Worm (Caenorhabditis elegans) whole organism, late embryonic: ENCODE measurements around the gene kin-36.

ENCODE experiments used
- C38D4.7 ChIP-seq: fragments of 200-800 bp; sonication (Bioruptor generic); optimal IDR thresholded peaks from 2 replicates; lab custom pipeline; 2018; ENCODE audit warnings: mild to moderate bottlenecking, missing genetic modification characterization, moderate library complexity, missing compliant biosample characterization
- F13H6.1 ChIP-seq: sonication (generic microtip); optimal IDR thresholded peaks from 2 replicates; lab custom pipeline; 2016; ENCODE audit warnings: missing genetic modification characterization, missing compliant biosample characterization
- T23F11.4 ChIP-seq: fragments of 200-800 bp; sonication (Bioruptor generic); optimal IDR thresholded peaks from 2 replicates; lab custom pipeline; 2018; ENCODE audit warnings: mild to moderate bottlenecking, missing genetic modification characterization, missing compliant biosample characterization
- Y22D7AL.16 ChIP-seq: sonication (generic microtip); optimal IDR thresholded peaks from 2 replicates; lab custom pipeline; 2016; ENCODE audit warnings: missing genetic modification characterization, missing compliant biosample characterization
- ahr-1 ChIP-seq: sonication (generic microtip); optimal IDR thresholded peaks from 2 replicates; lab custom pipeline; 2016; ENCODE audit warnings: missing genetic modification characterization, missing compliant biosample characterization
- ceh-18 ChIP-seq: sonication (generic microtip); optimal IDR thresholded peaks from 2 replicates; lab custom pipeline; 2016; ENCODE audit warnings: missing genetic modification characterization, missing compliant biosample characterization
- ceh-19 ChIP-seq: fragments of 200-800 bp; sonication (Bioruptor generic); optimal IDR thresholded peaks from 2 replicates; lab custom pipeline; 2018; ENCODE audit warnings: mild to moderate bottlenecking, missing genetic modification characterization, missing compliant biosample characterization
- ceh-2 ChIP-seq: sonication (generic microtip); optimal IDR thresholded peaks from 2 replicates; lab custom pipeline; 2016; ENCODE audit warnings: missing genotype, missing genetic modification characterization, missing compliant biosample characterization
- ceh-31 ChIP-seq: sonication (generic microtip); optimal IDR thresholded peaks from 2 replicates; lab custom pipeline; 2016; ENCODE audit warnings: missing genetic modification characterization, missing compliant biosample characterization
- ceh-34 ChIP-seq: sonication (generic microtip); optimal IDR thresholded peaks from 2 replicates; lab custom pipeline; 2016; ENCODE audit warnings: mild to moderate bottlenecking, missing genetic modification characterization, missing compliant biosample characterization
- ceh-45 ChIP-seq: fragments of 200-800 bp; sonication (Bioruptor generic); IDR thresholded peaks from 2 replicates; pipeline ENCODE4 v1.3.6; 2022; ENCODE audit warnings: missing genetic modification reagents, missing genetic modification characterization, missing compliant biosample characterization
- ceh-6 ChIP-seq: fragments of 200-800 bp; sonication (Bioruptor generic); optimal IDR thresholded peaks from 2 replicates; lab custom pipeline; 2018; ENCODE audit warnings: mild to moderate bottlenecking, missing genetic modification characterization, missing compliant biosample characterization
- dmd-4 ChIP-seq: sonication (generic microtip); optimal IDR thresholded peaks from 2 replicates; lab custom pipeline; 2016; ENCODE audit warnings: borderline replicate concordance, missing genetic modification characterization, missing compliant biosample characterization
- elt-2 ChIP-seq: sonication (generic microtip); optimal IDR thresholded peaks from 2 replicates; lab custom pipeline; 2016; ENCODE audit warnings: missing genetic modification reagents, missing genetic modification characterization, missing compliant biosample characterization
- elt-4 ChIP-seq: sonication (generic microtip); optimal IDR thresholded peaks from 2 replicates; lab custom pipeline; 2016; ENCODE audit warnings: missing genetic modification characterization, missing compliant biosample characterization
- ets-4 ChIP-seq: sonication (generic microtip); optimal IDR thresholded peaks from 2 replicates; lab custom pipeline; 2016; ENCODE audit warnings: missing genetic modification characterization, missing compliant biosample characterization
- fax-1 ChIP-seq: sonication (generic microtip); optimal IDR thresholded peaks from 2 replicates; lab custom pipeline; 2016; ENCODE audit warnings: missing genotype, missing genetic modification characterization, missing compliant biosample characterization
- fkh-6 ChIP-seq: sonication (generic microtip); optimal IDR thresholded peaks from 2 replicates; lab custom pipeline; 2016; ENCODE audit warnings: missing genetic modification characterization, missing compliant biosample characterization
- lin-11 ChIP-seq: fragments of 200-800 bp; sonication (Bioruptor generic); optimal IDR thresholded peaks from 2 replicates; lab custom pipeline; 2018; ENCODE audit warnings: mild to moderate bottlenecking, missing genetic modification characterization, missing compliant biosample characterization
- madf-2 ChIP-seq: sonication (generic microtip); optimal IDR thresholded peaks from 2 replicates; lab custom pipeline; 2017; ENCODE audit warnings: missing genetic modification characterization, missing compliant biosample characterization
- odd-2 ChIP-seq: sonication (generic microtip); optimal IDR thresholded peaks from 2 replicates; lab custom pipeline; 2017; ENCODE audit warnings: antibody characterized with exemption, mild to moderate bottlenecking, missing genetic modification characterization, missing compliant biosample characterization
- pag-3 ChIP-seq: sonication (generic microtip); optimal IDR thresholded peaks from 2 replicates; lab custom pipeline; 2016; ENCODE audit warnings: missing compliant biosample characterization, missing genetic modification characterization, borderline replicate concordance
- pat-9 ChIP-seq: fragments of 200-800 bp; sonication (Bioruptor generic); optimal IDR thresholded peaks from 2 replicates; lab custom pipeline; 2018; ENCODE audit warnings: mild to moderate bottlenecking, missing genetic modification characterization, moderate library complexity, missing compliant biosample characterization
- pha-2 ChIP-seq: sonication (generic microtip); optimal IDR thresholded peaks from 2 replicates; lab custom pipeline; 2017; ENCODE audit warnings: mild to moderate bottlenecking, missing genetic modification characterization, missing compliant biosample characterization
- pha-4 ChIP-seq: fragments of 150-350 bp; optimal IDR thresholded peaks from 2 replicates; lab custom pipeline; 2018; ENCODE audit warnings: missing biosample characterization, missing genetic modification reagents, missing genetic modification characterization
- pqm-1 ChIP-seq: sonication (generic microtip); optimal IDR thresholded peaks from 2 replicates; lab custom pipeline; 2016; ENCODE audit warnings: missing genetic modification characterization, missing compliant biosample characterization
- rnt-1 ChIP-seq: sonication (generic microtip); optimal IDR thresholded peaks from 2 replicates; lab custom pipeline; 2016; ENCODE audit warnings: missing genetic modification characterization, missing compliant biosample characterization
- syd-9 ChIP-seq: sonication (generic microtip); optimal IDR thresholded peaks from 2 replicates; lab custom pipeline; 2016; ENCODE audit warnings: mild to moderate bottlenecking, missing genetic modification characterization, moderate library complexity, missing compliant biosample characterization
- tbx-2 ChIP-seq: sonication (generic microtip); optimal IDR thresholded peaks from 2 replicates; lab custom pipeline; 2016; ENCODE audit warnings: missing genetic modification characterization, missing compliant biosample characterization
- ttx-3 ChIP-seq: sonication (generic microtip); optimal IDR thresholded peaks from 2 replicates; lab custom pipeline; 2016; ENCODE audit warnings: missing genetic modification reagents, missing genetic modification characterization, missing compliant biosample characterization
- unc-42 ChIP-seq: sonication (generic microtip); optimal IDR thresholded peaks from 2 replicates; lab custom pipeline; 2016; ENCODE audit warnings: missing genotype, missing genetic modification characterization, missing compliant biosample characterization
- unc-86 ChIP-seq: sonication (generic microtip); optimal IDR thresholded peaks from 2 replicates; lab custom pipeline; 2016; ENCODE audit warnings: missing genetic modification characterization, missing compliant biosample characterization
- zip-5 ChIP-seq: sonication (generic microtip); optimal IDR thresholded peaks from 2 replicates; lab custom pipeline; 2016; ENCODE audit warnings: missing genetic modification characterization, missing compliant biosample characterization

The kin-36 gene

DNA sequence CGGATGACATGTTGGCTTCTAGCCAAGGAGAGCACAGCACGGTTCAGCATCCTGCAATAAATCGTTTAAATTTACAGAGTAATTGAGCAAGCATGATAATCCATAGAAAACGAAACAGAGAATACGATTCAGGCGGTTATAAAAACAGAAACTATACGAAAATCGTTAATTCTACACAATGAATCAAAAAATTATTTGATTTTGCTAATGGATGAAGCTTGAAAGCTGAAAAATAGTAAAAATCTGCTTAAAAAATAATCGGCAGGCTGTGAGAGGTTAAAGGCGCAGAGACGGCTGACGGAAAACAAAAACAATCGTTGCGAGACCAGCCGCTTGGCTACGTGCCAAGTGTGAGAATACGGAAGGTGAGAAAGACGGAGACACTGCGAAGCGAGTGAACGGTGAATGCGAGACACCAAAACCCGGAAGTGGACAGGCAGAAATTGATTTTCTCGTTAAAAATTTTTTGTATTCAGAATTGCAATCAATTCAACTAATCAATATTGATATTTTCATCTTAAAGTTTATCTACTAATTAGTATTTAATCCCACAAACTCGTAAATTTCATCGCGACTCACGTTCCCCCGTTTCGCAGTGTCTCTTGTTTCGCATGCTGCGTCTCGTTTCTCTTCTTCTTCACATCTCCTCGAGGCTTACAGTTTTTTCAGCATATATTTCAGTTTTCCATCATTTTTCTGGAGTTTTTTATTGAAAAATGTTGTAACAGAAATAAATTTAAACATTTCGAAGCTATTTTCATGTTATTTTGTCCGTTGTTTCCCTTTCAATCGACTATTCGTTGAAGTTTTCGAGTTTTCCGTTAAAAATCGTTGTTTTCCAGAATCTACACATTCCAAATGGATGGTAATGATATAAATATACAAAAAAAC is 18.4 kb upstream of the kin-36 start, which contains the start of the genes F29B9.11 and jmjd-1.2 (continued):
- TF ChIP-seq pag-3 (peak; percentile 88), ceh-34 (tag; lab: Kevin White, UChicago) (peak; percentile 98), ceh-31 (tag; lab: Kevin White, UChicago) (peak; percentile 100), madf-2 (tag; lab: Kevin White, UChicago) (peak; percentile 58), pat-9 (tag; lab: Kevin White, UChicago) (peak; percentile 23), pqm-1 (tag; lab: Kevin White, UChicago) (peak; percentile 92), ets-4 (tag; lab: Kevin White, UChicago) (peak; percentile 99), F13H6.1 (peak; percentile 96), lin-11 (tag; lab: Kevin White, UChicago) (peak; percentile 10), unc-42 (tag; lab: Kevin White, UChicago) (peak; percentile 83), tbx-2 (tag; lab: Kevin White, UChicago) (peak; percentile 99), zip-5 (tag; lab: Kevin White, UChicago) (peak; percentile 99), Y22D7AL.16 (tag; lab: Kevin White, UChicago) (peak; percentile 9), ceh-45 (GFP tag; lab: Robert Waterston, UW) (0 out of 2 replicates have a peak, but pooled peaks have one; percentile 57), elt-2 (tag; lab: Kevin White, UChicago) (peak; percentile 91), unc-86 (tag; lab: Kevin White, UChicago) (peak; percentile 83), odd-2 (tag; lab: Kevin White, UChicago) (no peak), syd-9 (tag; lab: Kevin White, UChicago) (peak; percentile 90), pha-2 (tag; lab: Kevin White, UChicago) (peak; percentile 83)

ce11 chrIV:4665079-4665478 is 13.7 kb upstream of the kin-36 start, which contains the start of gene F29B9.1:
Gene F29B9.1 (plus strand): TSS chrIV:4665379.
- TF ChIP-seq ceh-45 (GFP tag; lab: Robert Waterston, UW) (no peak), zip-5 (tag; lab: Kevin White, UChicago) (no peak)

DNA sequence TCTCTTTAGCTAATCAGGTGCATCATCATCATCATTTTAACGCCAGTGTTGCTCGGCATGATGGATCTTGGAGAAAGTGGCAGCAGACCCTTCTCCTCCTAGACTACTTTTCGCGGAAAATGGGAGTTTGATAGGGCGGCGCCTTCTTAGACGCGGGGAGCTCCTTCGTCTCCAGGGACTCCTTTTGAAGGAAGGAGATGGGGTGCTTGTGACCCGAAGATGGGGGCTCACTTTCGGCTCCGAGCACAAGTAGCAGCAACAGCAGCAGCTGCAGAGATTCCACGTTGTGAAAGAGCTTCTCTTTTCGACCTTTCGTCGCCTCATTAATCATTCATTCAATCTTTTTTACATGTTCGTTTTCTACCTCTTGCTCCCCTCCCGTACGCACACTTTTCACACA is 11.4 kb upstream of the kin-36 start:
- TF ChIP-seq ahr-1 (tag; lab: Kevin White, UChicago) (no peak), ceh-2 (tag; lab: Kevin White, UChicago) (no peak), C38D4.7 (GFP tag; lab: Kevin White, UChicago) (no peak), ceh-19 (GFP tag; lab: Kevin White, UChicago) (no peak), dmd-4 (tag; lab: Kevin White, UChicago) (no peak), ceh-18 (tag; lab: Kevin White, UChicago) (peak; percentile 1), ceh-6 (GFP tag; lab: Kevin White, UChicago) (no peak), T23F11.4 (no peak), rnt-1 (tag; lab: Kevin White, UChicago) (no peak)

DNA sequence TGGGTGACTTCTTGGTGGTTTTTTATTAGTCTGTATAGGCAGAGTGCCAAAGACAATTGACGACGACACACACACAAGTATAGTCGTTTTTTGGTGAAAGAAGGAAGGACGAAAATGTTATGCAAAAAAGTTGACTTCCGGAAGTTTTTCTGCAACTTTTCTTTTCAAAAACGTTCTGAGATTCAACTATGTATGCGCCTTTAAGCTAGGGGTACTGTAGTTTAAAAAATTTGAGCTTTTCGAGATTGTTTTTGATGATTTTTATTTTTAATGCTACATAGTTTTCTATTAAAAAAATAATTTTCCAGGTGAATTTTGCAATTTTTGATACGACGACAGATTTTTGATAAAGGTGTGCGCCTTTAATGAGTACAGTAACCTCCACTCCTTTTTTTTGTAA is 11.0 kb upstream of the kin-36 start:
- TF ChIP-seq elt-2 (tag; lab: Kevin White, UChicago) (no peak), elt-4 (tag; lab: Kevin White, UChicago) (no peak), fkh-6 (tag; lab: Kevin White, UChicago) (no peak), ttx-3 (no peak), madf-2 (tag; lab: Kevin White, UChicago) (no peak), fax-1 (tag; lab: Kevin White, UChicago) (no peak), syd-9 (tag; lab: Kevin White, UChicago) (no peak), pha-4 (tag; lab: Kevin White, UChicago) (no peak), ceh-6 (GFP tag; lab: Kevin White, UChicago) (no peak)
